Fruit fly (Drosophila melanogaster): ENCODE data around the gene CG45067.

CG45067 gene

DNA sequence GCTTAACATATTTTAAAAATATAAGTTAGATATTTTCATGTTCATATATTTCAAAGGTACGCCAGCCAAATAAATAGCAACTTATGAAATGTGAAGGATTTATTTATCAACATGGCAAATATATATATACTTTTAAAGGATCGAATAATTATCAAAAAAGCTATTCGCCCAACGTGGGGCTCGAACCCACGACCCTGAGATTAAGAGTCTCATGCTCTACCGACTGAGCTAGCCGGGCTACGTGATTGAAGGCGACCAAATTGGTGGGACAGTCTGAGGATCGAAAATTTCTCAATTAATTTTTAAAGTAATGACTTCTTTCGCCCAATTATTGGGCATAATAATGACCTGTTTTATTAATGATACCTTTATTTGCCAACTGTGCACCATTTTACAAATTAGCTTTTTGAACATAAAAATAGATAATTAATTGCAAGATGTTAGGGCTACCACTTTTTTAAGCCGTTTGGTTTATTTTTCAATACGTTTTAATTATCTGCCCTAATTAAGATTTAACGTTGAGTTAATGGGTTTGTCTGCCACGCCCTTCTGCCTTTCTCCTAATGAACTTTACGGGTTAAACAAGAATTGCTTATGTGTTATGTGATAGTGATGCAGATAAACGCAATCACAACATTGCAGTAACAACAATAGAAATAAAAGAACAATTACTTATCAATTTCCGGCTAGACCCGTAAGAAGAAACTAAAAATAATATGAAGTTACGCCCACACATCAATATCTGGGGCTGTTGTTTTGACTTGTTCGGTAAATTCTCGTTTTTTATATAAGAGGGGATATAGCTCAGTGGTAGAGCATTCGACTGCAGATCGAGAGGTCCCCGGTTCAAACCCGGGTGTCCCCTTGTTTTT lies 17.3 kb downstream of the CG45067 start (continued):
- TF ChIP-seq Pdp1 (GFP tag; optimal IDR thresholded peaks at IDR 0.05) (peak in 1 of 2 experiments; percentile 68), wek (GFP tag; optimal IDR thresholded peaks at IDR 0.05) (no peak), NC2β (GFP tag; optimal IDR thresholded peaks at IDR 0.05) (no peak), org-1 (GFP tag; optimal IDR thresholded peaks at IDR 0.05) (no peak), CG6765 (GFP tag; optimal IDR thresholded peaks at IDR 0.05) (no peak), CG18619 (GFP tag; optimal IDR thresholded peaks at IDR 0.05) (no peak), CG7372 (GFP tag; IDR thresholded peaks at IDR 0.05) (no peak), B-H2 (GFP tag; optimal IDR thresholded peaks at IDR 0.05) (no peak), Mrtf (GFP tag; IDR thresholded peaks at IDR 0.05) (no peak), CG17568 (GFP tag; optimal IDR thresholded peaks at IDR 0.05) (no peak), Hsf (GFP tag; optimal IDR thresholded peaks at IDR 0.05) (no peak), CG31388 (GFP tag; optimal IDR thresholded peaks at IDR 0.05) (no peak), Kr (GFP tag; optimal IDR thresholded peaks at IDR 0.05) (no peak), CG2116 (GFP tag; optimal IDR thresholded peaks at IDR 0.05) (no peak), CG2889 (GFP tag; IDR thresholded peaks at IDR 0.05) (no peak), pros (GFP tag; optimal IDR thresholded peaks at IDR 0.05) (no peak), CG32532 (GFP tag; IDR thresholded peaks at IDR 0.05) (no peak), vvl (GFP tag; IDR thresholded peaks at IDR 0.05) (peak; percentile 13; the same call in 1 of the 2 replicates), Atf3 (GFP tag; optimal IDR thresholded peaks at IDR 0.05) (no peak), her (GFP tag; optimal IDR thresholded peaks at IDR 0.05) (no peak), CG14965 (GFP tag; optimal IDR thresholded peaks at IDR 0.05; ENCODE audit: borderline replicate concordance) (no peak), sna (GFP tag; IDR thresholded peaks at IDR 0.05; ENCODE audit: partially characterized antibody) (no peak), pfk (GFP tag; optimal IDR thresholded peaks at IDR 0.05) (no peak), CG34224 (GFP tag; IDR thresholded peaks at IDR 0.05; ENCODE audit: partially characterized antibody) (peak; percentile 12; the same call in 1 of the 3 replicates), CG32772 (GFP tag; IDR thresholded peaks at IDR 0.05) (no peak), Lpt (GFP tag; optimal IDR thresholded peaks at IDR 0.05) (no peak), CG13624 (GFP tag; optimal IDR thresholded peaks at IDR 0.05) (no peak), vnd (GFP tag; IDR thresholded peaks at IDR 0.05; ENCODE audit: partially characterized antibody) (peak; percentile 44; the same call in 1 of the 3 replicates), CG2120 (GFP tag; optimal IDR thresholded peaks at IDR 0.05) (no peak), CG2712 (tag; optimal IDR thresholded peaks at IDR 0.05) (no peak), CG6272 (GFP tag; IDR thresholded peaks at IDR 0.05) (no peak), Atf6 (GFP tag; IDR thresholded peaks at IDR 0.05) (no peak), CG8924 (tag; optimal IDR thresholded peaks at IDR 0.05) (no peak), zf30C (GFP tag; optimal IDR thresholded peaks at IDR 0.05) (no peak), CG10543 (GFP tag; optimal IDR thresholded peaks at IDR 0.05) (no peak), vfl (GFP tag; optimal IDR thresholded peaks at IDR 0.05) (no peak), nerfin-2 (GFP tag; IDR thresholded peaks at IDR 0.05; ENCODE audit: partially characterized antibody) (no peak), ttk (GFP tag; IDR thresholded peaks at IDR 0.05) (no peak), sob (GFP tag; IDR thresholded peaks at IDR 0.05) (no peak), da (GFP tag; optimal IDR thresholded peaks at IDR 0.05) (no peak), cad (GFP tag; optimal IDR thresholded peaks at IDR 0.05) (no peak), CG16813 (GFP tag; IDR thresholded peaks at IDR 0.05; ENCODE audit: partially characterized antibody) (peak; percentile 73), unc-4 (GFP tag; IDR thresholded peaks at IDR 0.05; ENCODE audit: partially characterized antibody) (0 out of 2 replicates have a peak, but pooled peaks have one; percentile 18), PHDP (tag; optimal IDR thresholded peaks at IDR 0.05) (no peak), chif (GFP tag; optimal IDR thresholded peaks at IDR 0.05) (no peak), CG18599 (GFP tag; optimal IDR thresholded peaks at IDR 0.05) (no peak), Xrp1 (GFP tag; IDR thresholded peaks at IDR 0.05) (no peak), dmrt99B (tag; optimal IDR thresholded peaks at IDR 0.05) (no peak), inv (GFP tag; IDR thresholded peaks at IDR 0.05; ENCODE audit: partially characterized antibody) (no peak)

Measured in whole organism, embryonic.